Worm (Caenorhabditis elegans): ENCODE measurements around the gene str-15.

DNA sequence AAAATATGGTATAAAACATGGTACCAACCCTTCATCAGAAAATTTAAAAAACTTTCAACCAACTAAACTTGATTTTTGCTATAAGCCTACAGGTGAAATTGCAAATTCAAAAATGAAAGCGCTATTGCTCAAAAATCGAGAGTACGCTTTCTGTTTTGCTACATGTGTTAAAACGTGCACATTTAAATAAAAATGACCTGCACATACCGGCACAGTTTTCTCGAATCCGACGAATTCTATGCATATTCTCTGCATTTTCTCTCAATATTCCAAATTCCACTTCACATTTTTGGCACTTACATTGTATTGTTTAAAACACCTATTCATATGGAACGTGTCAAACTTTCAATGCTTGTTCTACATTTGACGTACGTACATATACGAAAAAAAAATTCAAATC is 48.1 kb downstream of the str-15 start, which contains the start of gene srh-145:
- TF ChIP-seq unc-62 (GFP tag; optimal IDR thresholded peaks at IDR 0.05), result no peak
- no peak for TF ChIP-seq nhr-237 (tag; optimal IDR thresholded peaks at IDR 0.05)
- TF ChIP-seq fkh-10 (GFP tag; optimal IDR thresholded peaks at IDR 0.05), result no peak
- no peak for TF ChIP-seq mdl-1 (tag; optimal IDR thresholded peaks at IDR 0.05)
- no peak for TF ChIP-seq fos-1 (tag; optimal IDR thresholded peaks at IDR 0.05)
- no peak for TF ChIP-seq nhr-77 (tag; optimal IDR thresholded peaks at IDR 0.05)
- TF ChIP-seq nhr-76 (tag; optimal IDR thresholded peaks at IDR 0.05), result no peak
- no peak for TF ChIP-seq ama-1 (optimal IDR thresholded peaks at IDR 0.05)
- TF ChIP-seq lin-39 (tag; optimal IDR thresholded peaks at IDR 0.05), result no peak
- no peak for TF ChIP-seq hpl-2 (GFP tag; optimal IDR thresholded peaks at IDR 0.05)
- TF ChIP-seq aha-1 (tag; optimal IDR thresholded peaks at IDR 0.05), result no peak
- no peak for TF ChIP-seq ceh-88 (GFP tag; IDR thresholded peaks at IDR 0.05)

Measured in whole organism, L1 larva.